Fruit fly (Drosophila melanogaster) whole organism, embryonic: Measurements from ENCODE around the gene Cyp312a1.

Experiments used
- Ada2b ChIP-seq: fragments of 200-800 bp; sonication (Bioruptor generic); IDR thresholded peaks from 2 replicates; pipeline ENCODE4 v1.3.6; 2022; ENCODE audit warnings: missing biosample characterization, missing genetic modification characterization
- BEAF-32 ChIP-seq: fragments of 200-800 bp; sonication (Bioruptor generic); optimal IDR thresholded peaks from 3 replicates; lab custom pipeline; 2017; ENCODE audit warnings: missing biosample characterization, missing genetic modification characterization, mild to moderate bottlenecking, moderate library complexity, missing genetic modification reagents
- CG11456 ChIP-seq: fragments of 200-800 bp; sonication (Bioruptor generic); IDR thresholded peaks from 3 replicates; pipeline ENCODE4 v1.3.6; 2022; ENCODE audit warnings: missing biosample characterization, missing genetic modification characterization
- CG11695 ChIP-seq: fragments of 200-800 bp; sonication (Bioruptor generic); IDR thresholded peaks from 3 replicates; pipeline ENCODE4 v1.3.6; 2022; ENCODE audit warnings: missing biosample characterization, missing genetic modification characterization
- CG13287 ChIP-seq: fragments of 200-800 bp; sonication (Bioruptor generic); IDR thresholded peaks from 2 replicates; pipeline ENCODE4 v1.3.6; 2022; ENCODE audit warnings: missing biosample characterization, missing genetic modification characterization; ENCODE audit not compliant: partially characterized antibody
- CG14014 ChIP-seq: fragments of 200-800 bp; sonication (Bioruptor generic); IDR thresholded peaks from 2 replicates; pipeline ENCODE4 v1.3.6; 2022; ENCODE audit warnings: missing biosample characterization, missing genetic modification characterization
- CG14965 ChIP-seq: fragments of 200-800 bp; sonication (Bioruptor generic); optimal IDR thresholded peaks from 2 replicates; lab custom pipeline; 2016; ENCODE audit warnings: missing biosample characterization, missing genetic modification characterization, borderline replicate concordance
- CG15601 ChIP-seq: fragments of 200-800 bp; sonication (Bioruptor generic); optimal IDR thresholded peaks from 3 replicates; lab custom pipeline; 2019; ENCODE audit warnings: missing biosample characterization, mild to moderate bottlenecking, missing genetic modification characterization, moderate library complexity
- CG1602 ChIP-seq: fragments of 200-800 bp; sonication (Bioruptor generic); optimal IDR thresholded peaks from 3 replicates; lab custom pipeline; 2016; ENCODE audit warnings: missing biosample characterization, missing genetic modification characterization
- CG17186 ChIP-seq: fragments of 200-800 bp; sonication (Bioruptor generic); optimal IDR thresholded peaks from 3 replicates; lab custom pipeline; 2017; ENCODE audit warnings: missing biosample characterization, missing genetic modification reagents, missing genetic modification characterization
- CG17829 ChIP-seq: fragments of 200-800 bp; optimal IDR thresholded peaks from 2 replicates; lab custom pipeline; 2019; ENCODE audit warnings: missing biosample characterization, mild to moderate bottlenecking, missing genetic modification characterization, moderate library complexity
- CG31224 ChIP-seq: fragments of 200-800 bp; sonication (Bioruptor generic); IDR thresholded peaks from 2 replicates; pipeline ENCODE4 v1.3.6; 2022; ENCODE audit warnings: missing biosample characterization, missing genetic modification characterization
- CG3847 ChIP-seq: fragments of 200-800 bp; sonication (Bioruptor generic); IDR thresholded peaks from 2 replicates; pipeline ENCODE4 v1.3.6; 2022; ENCODE audit warnings: missing biosample characterization, missing genetic modification characterization
- CG4282 ChIP-seq: fragments of 200-800 bp; sonication (Bioruptor generic); optimal IDR thresholded peaks from 2 replicates; lab custom pipeline; 2016; ENCODE audit warnings: missing biosample characterization, missing genetic modification characterization
- CG8359 ChIP-seq: fragments of 200-800 bp; sonication (Bioruptor generic); optimal IDR thresholded peaks from 2 replicates; lab custom pipeline; 2017; ENCODE audit warnings: missing biosample characterization, mild to moderate bottlenecking, missing genetic modification characterization, borderline replicate concordance
- CG8478 ChIP-seq: fragments of >200 bp; optimal IDR thresholded peaks from 2 replicates; lab custom pipeline; 2018
- CG9437 ChIP-seq: fragments of 200-800 bp; sonication (Bioruptor generic); optimal IDR thresholded peaks from 2 replicates; lab custom pipeline; 2018; ENCODE audit warnings: missing biosample characterization, mild to moderate bottlenecking, missing genetic modification characterization
- CG9727 ChIP-seq: fragments of 200-800 bp; sonication (Bioruptor generic); optimal IDR thresholded peaks from 3 replicates; lab custom pipeline; 2017; ENCODE audit warnings: missing biosample characterization, mild to moderate bottlenecking, missing genetic modification characterization
- CG9817 ChIP-seq: fragments of 200-800 bp; sonication (Bioruptor generic); optimal IDR thresholded peaks from 2 replicates; lab custom pipeline; 2018; ENCODE audit warnings: missing biosample characterization, mild to moderate bottlenecking, missing genetic modification characterization, moderate library complexity
- CG9932 ChIP-seq: fragments of 200-800 bp; sonication (Bioruptor generic); IDR thresholded peaks from 2 replicates; pipeline ENCODE4 v1.3.6; 2022; ENCODE audit warnings: missing biosample characterization, missing genetic modification characterization
- CoRest ChIP-seq: fragments of 200-800 bp; sonication (Bioruptor generic); optimal IDR thresholded peaks from 3 replicates; lab custom pipeline; 2018; ENCODE audit warnings: missing biosample characterization, mild to moderate bottlenecking, missing genetic modification characterization, moderate library complexity
- Dfd ChIP-seq, 2 experiments: fragments of >200 bp; optimal IDR thresholded peaks; 2 replicates each; lab custom pipeline; 2017; ENCODE audit warnings: missing biosample characterization in 2 of 2, missing genetic modification characterization in 2 of 2
- Ets97D ChIP-seq: fragments of 200-800 bp; sonication (Bioruptor generic); optimal IDR thresholded peaks from 3 replicates; lab custom pipeline; 2016; ENCODE audit warnings: missing biosample characterization, missing genetic modification characterization
- Gsc ChIP-seq: fragments of 200-800 bp; sonication (Bioruptor generic); IDR thresholded peaks from 2 replicates; pipeline ENCODE4 v1.3.6; 2022; ENCODE audit warnings: missing biosample characterization, missing genetic modification characterization
- Hand ChIP-seq: fragments of 200-800 bp; sonication (Bioruptor generic); optimal IDR thresholded peaks from 2 replicates; lab custom pipeline; 2017; ENCODE audit warnings: mild to moderate bottlenecking, missing biosample characterization, missing genetic modification reagents, missing genetic modification characterization
- Hr78 ChIP-seq, 2 experiments: fragments of 200-800 bp in 1 of 2; fragments of >200 bp in 1 of 2; sonication (Bioruptor generic) in 1 of 2; optimal IDR thresholded peaks; 2 replicates each; lab custom pipeline; 2017 to 2019; ENCODE audit warnings: missing biosample characterization in 2 of 2, missing genetic modification characterization in 2 of 2, mild to moderate bottlenecking in 1 of 2, moderate library complexity in 1 of 2
- MESR4 ChIP-seq: fragments of 200-800 bp; sonication (Bioruptor generic); optimal IDR thresholded peaks from 2 replicates; lab custom pipeline; 2018; ENCODE audit warnings: missing biosample characterization, mild to moderate bottlenecking, missing genetic modification characterization, moderate library complexity
- Mad ChIP-seq: fragments of 200-800 bp; sonication (Bioruptor generic); optimal IDR thresholded peaks from 2 replicates; lab custom pipeline; 2016; ENCODE audit warnings: missing biosample characterization, missing genetic modification characterization
- Nf-YC ChIP-seq: fragments of 200-800 bp; optimal IDR thresholded peaks from 3 replicates; lab custom pipeline; 2019; ENCODE audit warnings: missing biosample characterization, mild to moderate bottlenecking, missing genetic modification characterization, moderate library complexity
- NfI ChIP-seq: fragments of 200-800 bp; sonication (Bioruptor generic); optimal IDR thresholded peaks from 3 replicates; lab custom pipeline; 2018; ENCODE audit warnings: missing biosample characterization, mild to moderate bottlenecking, missing genetic modification characterization, moderate library complexity
- Side ChIP-seq: fragments of 200-800 bp; sonication (Bioruptor generic); optimal IDR thresholded peaks from 2 replicates; lab custom pipeline; 2016; ENCODE audit warnings: missing biosample characterization, missing genetic modification characterization
- TFAM ChIP-seq: fragments of 200-800 bp; sonication (Bioruptor generic); optimal IDR thresholded peaks from 2 replicates; lab custom pipeline; 2017; ENCODE audit warnings: missing biosample characterization, missing genetic modification characterization, inconsistent platforms
- Taf1 ChIP-seq: fragments of 200-800 bp; sonication (Bioruptor generic); IDR thresholded peaks from 2 replicates; pipeline ENCODE4 v1.3.6; 2022; ENCODE audit warnings: missing biosample characterization, missing genetic modification characterization
- ap ChIP-seq: fragments of 200-800 bp; sonication (Bioruptor generic); IDR thresholded peaks from 2 replicates; pipeline ENCODE4 v1.3.6; 2022; ENCODE audit warnings: missing biosample characterization, missing genetic modification characterization
- ase ChIP-seq: fragments of 200-800 bp; sonication (Bioruptor generic); IDR thresholded peaks from 3 replicates; pipeline ENCODE4 v1.3.6; 2022; ENCODE audit warnings: missing biosample characterization, missing genetic modification characterization
- esg ChIP-seq: fragments of 200-800 bp; sonication (Bioruptor generic); conservative IDR thresholded peaks from 2 replicates; pipeline ENCODE4 v1.3.6; 2022; ENCODE audit warnings: missing biosample characterization, missing genetic modification characterization
- gfzf ChIP-seq: fragments of 200-800 bp; sonication (Bioruptor generic); optimal IDR thresholded peaks from 2 replicates; lab custom pipeline; 2016; ENCODE audit warnings: missing biosample characterization, mild to moderate bottlenecking, missing genetic modification characterization, moderate library complexity
- lbe ChIP-seq: fragments of 200-800 bp; sonication (Bioruptor generic); optimal IDR thresholded peaks from 2 replicates; lab custom pipeline; 2016; ENCODE audit warnings: missing biosample characterization, mild to moderate bottlenecking, missing genetic modification characterization
- maf-S ChIP-seq: fragments of 200-800 bp; sonication (Bioruptor generic); optimal IDR thresholded peaks from 2 replicates; lab custom pipeline; 2016; ENCODE audit warnings: missing biosample characterization, missing genetic modification characterization
- nau ChIP-seq: fragments of 200-800 bp; sonication (Bioruptor generic); optimal IDR thresholded peaks from 3 replicates; lab custom pipeline; 2017; ENCODE audit warnings: missing biosample characterization, mild to moderate bottlenecking, missing genetic modification characterization, missing genetic modification reagents
- pan ChIP-seq, 4 experiments: fragments of >200 bp in 3 of 4; fragments of 200-800 bp in 1 of 4; sonication (Bioruptor generic) in 1 of 4; optimal IDR thresholded peaks in 3 of 4; IDR thresholded peaks in 1 of 4; 2 replicates each; pipeline versions ENCODE4 v1.3.6 to Lab custom; 2017 to 2022; ENCODE audit warnings: missing biosample characterization in 2 of 4, missing genetic modification characterization in 2 of 4, mixed read lengths in 1 of 4
- pho ChIP-seq: fragments of 200-800 bp; sonication (Bioruptor generic); optimal IDR thresholded peaks from 2 replicates; lab custom pipeline; 2016; ENCODE audit warnings: missing biosample characterization, missing genetic modification characterization
- repo ChIP-seq: fragments of 200-800 bp; sonication (Bioruptor generic); optimal IDR thresholded peaks from 2 replicates; lab custom pipeline; 2016; ENCODE audit warnings: missing biosample characterization, missing genetic modification characterization
- ro ChIP-seq: fragments of 200-800 bp; sonication (Bioruptor generic); IDR thresholded peaks from 2 replicates; pipeline ENCODE4 v1.3.6; 2022; ENCODE audit warnings: missing biosample characterization, missing genetic modification characterization
- sim ChIP-seq: fragments of 200-800 bp; sonication (Bioruptor generic); IDR thresholded peaks from 2 replicates; pipeline ENCODE4 v1.3.6; 2022; ENCODE audit warnings: missing biosample characterization, missing genetic modification characterization
- sima ChIP-seq: fragments of 200-800 bp; sonication (Bioruptor generic); optimal IDR thresholded peaks from 2 replicates; lab custom pipeline; 2016; ENCODE audit warnings: missing biosample characterization, missing genetic modification characterization
- z ChIP-seq: fragments of 200-800 bp; sonication (Bioruptor generic); IDR thresholded peaks from 3 replicates; pipeline ENCODE4 v1.3.6; 2022; ENCODE audit warnings: missing biosample characterization, missing genetic modification characterization
- zen ChIP-seq: fragments of 200-800 bp; sonication (Bioruptor generic); optimal IDR thresholded peaks from 3 replicates; lab custom pipeline; 2018; ENCODE audit warnings: missing biosample characterization, mild to moderate bottlenecking, missing genetic modification characterization, moderate library complexity

Cyp312a1 gene

DNA sequence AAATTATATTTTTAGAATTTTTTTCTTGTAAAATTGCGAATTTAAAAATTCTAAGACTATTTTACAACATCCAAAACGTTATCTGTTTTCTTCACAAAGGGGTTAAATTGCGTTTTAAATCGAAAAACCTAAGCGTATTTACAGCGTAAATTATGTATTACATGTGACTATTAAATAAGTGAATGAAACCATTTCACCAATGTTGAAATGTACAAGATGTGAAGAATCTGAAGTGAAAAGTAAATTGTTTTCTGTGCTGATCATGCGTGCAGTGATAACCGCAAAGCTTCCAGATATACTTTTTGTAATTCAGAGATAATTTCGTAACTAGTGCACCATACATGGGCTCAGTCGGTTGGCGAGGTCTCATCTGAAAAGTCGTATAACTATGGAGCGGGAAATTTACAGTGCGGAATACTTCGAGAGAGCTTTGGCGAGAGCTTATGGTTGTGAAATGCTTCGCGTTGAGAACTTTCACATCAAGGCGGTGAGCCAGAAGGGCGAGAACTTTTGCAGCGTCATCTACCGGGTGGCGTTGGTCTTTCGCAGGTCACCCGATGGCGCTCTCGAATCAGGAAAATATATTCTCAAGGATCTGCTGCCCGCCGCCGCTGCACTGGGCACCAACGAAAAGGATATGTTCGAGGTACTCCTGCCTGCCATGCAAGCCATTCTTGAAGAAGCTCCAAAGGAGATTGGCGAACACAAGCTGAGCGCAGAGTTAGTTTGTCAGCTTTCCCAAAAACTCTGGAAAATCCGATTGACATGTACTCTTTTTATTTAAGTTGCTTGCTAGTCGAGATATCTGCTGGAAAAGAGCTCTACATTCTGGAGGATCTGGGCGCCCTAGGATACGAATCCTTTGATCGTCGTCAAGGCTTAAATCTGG lies 18.2 kb downstream of the Cyp312a1 start (continued):
- TF ChIP-seq Hr78 (GFP tag; optimal IDR thresholded peaks at IDR 0.05; lab: Kevin White, UChicago) (no peak), CG14965 (GFP tag; lab: Kevin White, UChicago) (peak; percentile 97), CG9817 (tag; lab: Kevin White, UChicago) (no peak), Ada2b (GFP tag; lab: Robert Waterston, UW) (0 out of 2 replicates have a peak, but pooled peaks have one; percentile 9), CG1602 (GFP tag; lab: Kevin White, UChicago) (no peak), CG17829 (peak; percentile 13), zen (tag; lab: Kevin White, UChicago) (no peak), repo (GFP tag; lab: Kevin White, UChicago) (no peak), Taf1 (GFP tag; lab: Robert Waterston, UW) (0 out of 2 replicates have a peak, but pooled peaks have one; percentile 26), MESR4 (no peak), ap (peak; percentile 14; the same call in 1 of the 2 replicates), Mad (GFP tag; lab: Kevin White, UChicago) (no peak), gfzf (GFP tag; lab: Kevin White, UChicago) (no peak), CG4282 (GFP tag; lab: Kevin White, UChicago) (peak; percentile 44), CG9932 (GFP tag; lab: Robert Waterston, UW) (no peak), CG9727 (GFP tag; lab: Kevin White, UChicago) (no peak), CoRest (tag; lab: Kevin White, UChicago) (peak; percentile 64), Ets97D (GFP tag; lab: Kevin White, UChicago) (peak; percentile 13), Gsc (GFP tag; lab: Robert Waterston, UW) (no peak), sim (no peak), Dfd (GFP tag; optimal IDR thresholded peaks at IDR 0.05; lab: Kevin White, UChicago) (no peak), z (no peak), NfI (peak; percentile 37), nau (GFP tag; lab: Kevin White, UChicago) (peak; percentile 45), TFAM (no peak), CG17186 (GFP tag; lab: Kevin White, UChicago) (no peak), ro (GFP tag; lab: Robert Waterston, UW) (no peak), ase (no peak; the same call in 1 of the 3 replicates), CG31224 (0 out of 2 replicates have a peak, but pooled peaks have one; percentile 15), sima (no peak), Hand (GFP tag; lab: Kevin White, UChicago) (no peak), lbe (no peak), CG8478 (no peak), pho (no peak), CG8359 (GFP tag; lab: Kevin White, UChicago) (no peak), esg (GFP tag; lab: Robert Waterston, UW) (no peak), CG11456 (GFP tag; lab: Robert Waterston, UW) (no peak), Side (GFP tag; lab: Kevin White, UChicago) (peak; percentile 50), CG3847 (GFP tag; lab: Robert Waterston, UW) (peak; percentile 6; the same call in 1 of the 2 replicates), pan (optimal IDR thresholded peaks at IDR 0.05; lab: Kevin White, UChicago) (no peak), pan (GFP tag; optimal IDR thresholded peaks at IDR 0.05 in 1 of 2, IDR thresholded peaks at IDR 0.05 in 1 of 2) (no peak), Nf-YC (tag; lab: Kevin White, UChicago) (no peak), CG13287 (no peak; the same call in 1 of the 2 replicates), CG9437 (GFP tag; lab: Kevin White, UChicago) (peak; percentile 53), CG11695 (GFP tag; lab: Robert Waterston, UW) (peak; percentile 40; the same call in 1 of the 3 replicates), maf-S (GFP tag; lab: Kevin White, UChicago) (peak; percentile 0), CG14014 (GFP tag; lab: Robert Waterston, UW) (peak; percentile 58; the same call in 1 of the 2 replicates), BEAF-32 (no peak), CG15601 (tag; lab: Kevin White, UChicago) (no peak)
